Worm (Caenorhabditis elegans) whole organism, L3 larva: Measurements from ENCODE around the gene F22E12.1.

Source experiments
- ceh-28 ChIP-seq: fragments of 150-350 bp; optimal IDR thresholded peaks from 2 replicates; lab custom pipeline; 2014; ENCODE audit warnings: missing biosample characterization, missing genetic modification reagents, missing genetic modification characterization
- hmg-11 ChIP-seq: sonication (generic microtip); optimal IDR thresholded peaks from 2 replicates; lab custom pipeline; 2016; ENCODE audit warnings: missing genetic modification characterization, missing compliant biosample characterization
- lin-15B ChIP-seq: fragments of 150-350 bp; optimal IDR thresholded peaks from 2 replicates; lab custom pipeline; 2014; ENCODE audit warnings: missing biosample characterization, missing genetic modification characterization
- snpc-4 ChIP-seq: fragments of 150-350 bp; optimal IDR thresholded peaks from 2 replicates; lab custom pipeline; 2014; ENCODE audit warnings: missing biosample characterization, missing genetic modification characterization

F22E12.1 gene

ce11 chrV:10404701-10405100, 52.4 kb downstream of the F22E12.1 start:
- TF ChIP-seq lin-15B (tag; lab: Kevin White, UChicago), result no peak
- TF ChIP-seq hmg-11, result no peak
- no peak for TF ChIP-seq ceh-28 (tag; lab: Kevin White, UChicago)
- TF ChIP-seq snpc-4, result no peak
